Fruit fly (Drosophila melanogaster) whole organism, embryonic: ENCODE results near the gene CG43954.

Experiments
- BtbVII ChIP-seq: fragments of 200-800 bp; sonication (Bioruptor generic); optimal IDR thresholded peaks from 3 replicates; lab custom pipeline; 2017; ENCODE audit warnings: missing biosample characterization, mild to moderate bottlenecking, missing genetic modification characterization
- CG11560 ChIP-seq: fragments of 200-800 bp; sonication (Bioruptor generic); IDR thresholded peaks from 3 replicates; pipeline ENCODE4 v1.3.6; 2022; ENCODE audit warnings: missing biosample characterization, missing genetic modification characterization
- CG13424 ChIP-seq: fragments of 200-800 bp; sonication (Bioruptor generic); optimal IDR thresholded peaks from 2 replicates; lab custom pipeline; 2019; ENCODE audit warnings: missing biosample characterization, mild to moderate bottlenecking, missing genetic modification characterization, moderate library complexity
- CG13624 ChIP-seq: fragments of 200-800 bp; sonication (Bioruptor generic); optimal IDR thresholded peaks from 2 replicates; lab custom pipeline; 2016; ENCODE audit warnings: missing biosample characterization, missing genetic modification characterization
- CG17829 ChIP-seq: fragments of 200-800 bp; optimal IDR thresholded peaks from 2 replicates; lab custom pipeline; 2019; ENCODE audit warnings: missing biosample characterization, mild to moderate bottlenecking, missing genetic modification characterization, moderate library complexity
- CG17912 ChIP-seq: fragments of 200-800 bp; sonication (Bioruptor generic); optimal IDR thresholded peaks from 2 replicates; lab custom pipeline; 2018; ENCODE audit warnings: missing biosample characterization, mild to moderate bottlenecking, missing genetic modification characterization
- CG2116 ChIP-seq: fragments of 200-800 bp; sonication (Bioruptor generic); optimal IDR thresholded peaks from 3 replicates; lab custom pipeline; 2018; ENCODE audit warnings: missing biosample characterization, mild to moderate bottlenecking, missing genetic modification characterization
- CG3995 ChIP-seq: fragments of 200-800 bp; sonication (Bioruptor generic); optimal IDR thresholded peaks from 3 replicates; lab custom pipeline; 2016; ENCODE audit warnings: missing biosample characterization, missing genetic modification characterization
- CG4328 ChIP-seq: fragments of 200-800 bp; sonication (Bioruptor generic); optimal IDR thresholded peaks from 3 replicates; lab custom pipeline; 2017; ENCODE audit warnings: missing biosample characterization, missing genetic modification reagents, missing genetic modification characterization
- CG4730 ChIP-seq: fragments of 200-800 bp; sonication (Bioruptor generic); IDR thresholded peaks from 2 replicates; pipeline ENCODE4 v1.3.6; 2022; ENCODE audit warnings: missing biosample characterization, missing genetic modification characterization
- CG6254 ChIP-seq: fragments of 200-800 bp; sonication (Bioruptor generic); optimal IDR thresholded peaks from 3 replicates; lab custom pipeline; 2017; ENCODE audit warnings: mild to moderate bottlenecking, missing biosample characterization, missing genetic modification reagents, missing genetic modification characterization
- CG6791 ChIP-seq: fragments of 200-800 bp; sonication (Bioruptor generic); IDR thresholded peaks from 3 replicates; pipeline ENCODE4 v1.3.6; 2022; ENCODE audit warnings: missing biosample characterization, missing genetic modification characterization; ENCODE audit not compliant: partially characterized antibody
- CG7372 ChIP-seq: fragments of 200-800 bp; sonication (Bioruptor generic); IDR thresholded peaks from 2 replicates; pipeline ENCODE4 v1.3.6; 2022; ENCODE audit warnings: missing biosample characterization, missing genetic modification characterization
- CG7745 ChIP-seq: fragments of 200-800 bp; sonication (Bioruptor generic); optimal IDR thresholded peaks from 2 replicates; lab custom pipeline; 2018; ENCODE audit warnings: missing biosample characterization, mild to moderate bottlenecking, missing genetic modification characterization, moderate library complexity
- CG7963 ChIP-seq: fragments of 200-800 bp; sonication (Bioruptor generic); IDR thresholded peaks from 3 replicates; pipeline ENCODE4 v1.3.6; 2022; ENCODE audit warnings: missing biosample characterization, missing genetic modification characterization; ENCODE audit not compliant: partially characterized antibody
- CG8290 ChIP-seq, 3 experiments: fragments of 200-800 bp; sonication (Bioruptor generic); optimal IDR thresholded peaks; 2 replicates each; lab custom pipeline; 2016 to 2019; ENCODE audit warnings: missing biosample characterization in 3 of 3, missing genetic modification characterization in 3 of 3, mild to moderate bottlenecking in 2 of 3, moderate library complexity in 1 of 3
- CG8388 ChIP-seq: fragments of 200-800 bp; sonication (Bioruptor generic); optimal IDR thresholded peaks from 2 replicates; lab custom pipeline; 2019; ENCODE audit warnings: missing biosample characterization, mild to moderate bottlenecking, missing genetic modification characterization, moderate library complexity
- CG9797 ChIP-seq: fragments of 200-800 bp; sonication (Bioruptor generic); optimal IDR thresholded peaks from 3 replicates; lab custom pipeline; 2018; ENCODE audit warnings: missing biosample characterization, mild to moderate bottlenecking, missing genetic modification characterization
- Dad ChIP-seq: fragments of 200-800 bp; sonication (Bioruptor generic); optimal IDR thresholded peaks from 3 replicates; lab custom pipeline; 2016; ENCODE audit warnings: missing biosample characterization, missing genetic modification characterization
- Dll ChIP-seq: fragments of 200-800 bp; sonication (Bioruptor generic); IDR thresholded peaks from 4 replicates; pipeline ENCODE4 v1.3.6; 2022; ENCODE audit warnings: missing biosample characterization, missing genetic modification characterization; ENCODE audit not compliant: partially characterized antibody
- Doc3 ChIP-seq: fragments of 200-800 bp; sonication (Bioruptor generic); IDR thresholded peaks from 3 replicates; pipeline ENCODE4 v1.3.6; 2022; ENCODE audit warnings: missing biosample characterization, missing genetic modification characterization; ENCODE audit not compliant: partially characterized antibody
- Dp ChIP-seq: fragments of 200-800 bp; sonication (Bioruptor generic); optimal IDR thresholded peaks from 2 replicates; lab custom pipeline; 2018; ENCODE audit warnings: missing biosample characterization, mild to moderate bottlenecking, missing genetic modification characterization, moderate library complexity
- Fer3 ChIP-seq: fragments of 200-800 bp; sonication (Bioruptor generic); optimal IDR thresholded peaks from 2 replicates; lab custom pipeline; 2018; ENCODE audit warnings: missing biosample characterization, mild to moderate bottlenecking, missing genetic modification characterization, moderate library complexity
- HLH4C ChIP-seq: fragments of 200-800 bp; sonication (Bioruptor generic); IDR thresholded peaks from 3 replicates; pipeline ENCODE4 v1.3.6; 2022; ENCODE audit warnings: missing biosample characterization, missing genetic modification characterization; ENCODE audit not compliant: partially characterized antibody
- Meics ChIP-seq: fragments of 200-800 bp; sonication (Bioruptor generic); optimal IDR thresholded peaks from 2 replicates; lab custom pipeline; 2017; ENCODE audit warnings: missing biosample characterization, mild to moderate bottlenecking, missing genetic modification characterization
- Neu2 ChIP-seq: fragments of 200-800 bp; sonication (Bioruptor generic); optimal IDR thresholded peaks from 3 replicates; lab custom pipeline; 2016; ENCODE audit warnings: missing biosample characterization, missing genetic modification characterization, borderline replicate concordance
- Oaz ChIP-seq: fragments of 200-800 bp; sonication (Bioruptor generic); IDR thresholded peaks from 2 replicates; pipeline ENCODE4 v1.3.6; 2022; ENCODE audit warnings: missing biosample characterization, missing genetic modification characterization
- Sry-δ ChIP-seq: fragments of 200-800 bp; sonication (Bioruptor generic); optimal IDR thresholded peaks from 2 replicates; lab custom pipeline; 2016; ENCODE audit warnings: missing biosample characterization, missing genetic modification characterization
- amos ChIP-seq: fragments of 200-800 bp; sonication (Bioruptor generic); IDR thresholded peaks from 2 replicates; pipeline ENCODE4 v1.3.6; 2022; ENCODE audit warnings: missing biosample characterization, missing genetic modification characterization; ENCODE audit not compliant: partially characterized antibody
- ap ChIP-seq: fragments of 200-800 bp; sonication (Bioruptor generic); IDR thresholded peaks from 2 replicates; pipeline ENCODE4 v1.3.6; 2022; ENCODE audit warnings: missing biosample characterization, missing genetic modification characterization
- ash1 ChIP-seq: fragments of 200-800 bp; sonication (Bioruptor generic); optimal IDR thresholded peaks from 2 replicates; lab custom pipeline; 2018; ENCODE audit warnings: missing biosample characterization, mild to moderate bottlenecking, missing genetic modification characterization
- az2 ChIP-seq: fragments of 200-800 bp; sonication (Bioruptor generic); optimal IDR thresholded peaks from 3 replicates; lab custom pipeline; 2016; ENCODE audit warnings: missing biosample characterization, missing genetic modification characterization
- ci ChIP-seq: fragments of 200-800 bp; sonication (Bioruptor generic); IDR thresholded peaks from 3 replicates; pipeline ENCODE4 v1.3.6; 2022; ENCODE audit warnings: missing biosample characterization, missing genetic modification characterization
- dati ChIP-seq: fragments of 200-800 bp; sonication (Bioruptor generic); IDR thresholded peaks from 2 replicates; pipeline ENCODE4 v1.3.6; 2022; ENCODE audit warnings: missing biosample characterization, missing genetic modification characterization
- eve ChIP-seq, 2 experiments: fragments of >200 bp; optimal IDR thresholded peaks; 2 replicates each; lab custom pipeline; 2017; ENCODE audit warnings: missing biosample characterization in 2 of 2, missing genetic modification characterization in 2 of 2
- klu ChIP-seq: fragments of 200-800 bp; sonication (Bioruptor generic); IDR thresholded peaks from 2 replicates; pipeline ENCODE4 v1.3.6; 2022; ENCODE audit warnings: missing biosample characterization, missing genetic modification characterization
- luna ChIP-seq: fragments of 200-800 bp; sonication (Bioruptor generic); optimal IDR thresholded peaks from 2 replicates; lab custom pipeline; 2016; ENCODE audit warnings: missing biosample characterization, missing genetic modification characterization
- pzg ChIP-seq: fragments of 200-800 bp; sonication (Bioruptor generic); optimal IDR thresholded peaks from 3 replicates; lab custom pipeline; 2018; ENCODE audit warnings: missing biosample characterization, mild to moderate bottlenecking, missing genetic modification characterization, moderate library complexity
- rib ChIP-seq: fragments of 200-800 bp; sonication (Bioruptor generic); IDR thresholded peaks from 2 replicates; pipeline ENCODE4 v1.3.6; 2022; ENCODE audit warnings: missing biosample characterization, missing genetic modification characterization
- sd ChIP-seq: fragments of 200-800 bp; sonication (Bioruptor generic); optimal IDR thresholded peaks from 3 replicates; lab custom pipeline; 2018; ENCODE audit warnings: missing biosample characterization, mild to moderate bottlenecking, missing genetic modification characterization, moderate library complexity
- shn ChIP-seq: fragments of 200-800 bp; sonication (Bioruptor generic); optimal IDR thresholded peaks from 3 replicates; lab custom pipeline; 2016; ENCODE audit warnings: missing biosample characterization, missing genetic modification characterization
- slp2 ChIP-seq: fragments of 200-800 bp; sonication (Bioruptor generic); optimal IDR thresholded peaks from 2 replicates; lab custom pipeline; 2016; ENCODE audit warnings: missing biosample characterization, missing genetic modification characterization
- stwl ChIP-seq: fragments of 200-800 bp; sonication (Bioruptor generic); optimal IDR thresholded peaks from 3 replicates; lab custom pipeline; 2018; ENCODE audit warnings: missing biosample characterization, mild to moderate bottlenecking, missing genetic modification characterization, moderate library complexity
- tgo ChIP-seq: fragments of 200-800 bp; sonication (Bioruptor generic); IDR thresholded peaks from 3 replicates; pipeline ENCODE4 v1.3.6; 2022; ENCODE audit warnings: missing biosample characterization, missing genetic modification characterization
- trem ChIP-seq: fragments of 200-800 bp; optimal IDR thresholded peaks from 3 replicates; lab custom pipeline; 2019; ENCODE audit warnings: missing biosample characterization, mild to moderate bottlenecking, missing genetic modification characterization, moderate library complexity
- ttk ChIP-seq: fragments of 200-800 bp; sonication (Bioruptor generic); IDR thresholded peaks from 2 replicates; pipeline ENCODE4 v2.1.2; 2022; ENCODE audit warnings: missing biosample characterization, missing genetic modification characterization
- unc-4 ChIP-seq: fragments of 200-800 bp; sonication (Bioruptor generic); IDR thresholded peaks from 2 replicates; pipeline ENCODE4 v1.3.6; 2022; ENCODE audit warnings: missing biosample characterization, missing genetic modification characterization; ENCODE audit not compliant: partially characterized antibody
- z ChIP-seq: fragments of 200-800 bp; sonication (Bioruptor generic); IDR thresholded peaks from 3 replicates; pipeline ENCODE4 v1.3.6; 2022; ENCODE audit warnings: missing biosample characterization, missing genetic modification characterization

Gene CG43954

dm6 chr3L:16713446-16714192 is 2.1 kb upstream of the CG43954 start:
- no peak for TF ChIP-seq shn (GFP tag; lab: Kevin White, UChicago)
- peak; percentile 76 for TF ChIP-seq Dp (GFP tag; lab: Kevin White, UChicago)
- TF ChIP-seq stwl (tag; lab: Kevin White, UChicago) = peak; percentile 31
- peak; percentile 63; the same call in 3 of the 4 replicates for TF ChIP-seq Dll (GFP tag; lab: Robert Waterston, UW)
- TF ChIP-seq CG6791 (GFP tag; lab: Robert Waterston, UW) = peak; percentile 61; the same call in 1 of the 3 replicates
- no peak for TF ChIP-seq eve (GFP tag; optimal IDR thresholded peaks at IDR 0.05; lab: Kevin White, UChicago)
- no peak for TF ChIP-seq CG17912 (GFP tag; lab: Kevin White, UChicago)
- TF ChIP-seq Meics = peak; percentile 15
- peak; percentile 64 for TF ChIP-seq CG6254 (GFP tag; lab: Kevin White, UChicago)
- TF ChIP-seq CG2116 (GFP tag; lab: Kevin White, UChicago) = peak; percentile 65
- no peak for TF ChIP-seq Dad (GFP tag; lab: Kevin White, UChicago)
- no peak for TF ChIP-seq CG13424 (tag; lab: Kevin White, UChicago)
- TF ChIP-seq Doc3 (GFP tag; lab: Robert Waterston, UW) = peak; percentile 59; the same call in 1 of the 3 replicates
- no peak for TF ChIP-seq CG9797 (GFP tag; lab: Kevin White, UChicago)
- TF ChIP-seq z (GFP tag; lab: Robert Waterston, UW) = no peak
- TF ChIP-seq CG7963 (GFP tag; lab: Robert Waterston, UW) = peak; percentile 60; the same call in 2 of the 3 replicates
- peak; percentile 19 for TF ChIP-seq pzg (GFP tag; lab: Kevin White, UChicago)
- no peak for TF ChIP-seq tgo (GFP tag; lab: Robert Waterston, UW)
- TF ChIP-seq ap (GFP tag; lab: Robert Waterston, UW) = no peak
- peak; percentile 93 for TF ChIP-seq CG11560
- peak; percentile 49; the same call in 1 of the 3 replicates for TF ChIP-seq ci (GFP tag; lab: Robert Waterston, UW)
- TF ChIP-seq CG8290 (GFP tag; optimal IDR thresholded peaks at IDR 0.05; lab: Kevin White, UChicago) = peak; percentile 28
- peak in 1 of 2 experiments; percentile 29 for TF ChIP-seq CG8290 (tag; optimal IDR thresholded peaks at IDR 0.05; lab: Kevin White, UChicago)
- peak; percentile 5 for TF ChIP-seq BtbVII (GFP tag; lab: Kevin White, UChicago)
- no peak for TF ChIP-seq CG17829
- TF ChIP-seq Neu2 = no peak
- no peak for TF ChIP-seq rib (GFP tag; lab: Robert Waterston, UW)
- TF ChIP-seq Sry-δ (GFP tag; lab: Kevin White, UChicago) = peak; percentile 16
- no peak for TF ChIP-seq slp2 (GFP tag; lab: Kevin White, UChicago)
- peak; percentile 81 for TF ChIP-seq HLH4C (GFP tag; lab: Robert Waterston, UW)
- TF ChIP-seq ash1 (GFP tag; lab: Kevin White, UChicago) = no peak
- TF ChIP-seq CG4328 (GFP tag; lab: Kevin White, UChicago) = peak; percentile 4
- no peak for TF ChIP-seq CG7372 (GFP tag; lab: Robert Waterston, UW)
- TF ChIP-seq dati = no peak
- TF ChIP-seq CG7745 (tag; lab: Kevin White, UChicago) = no peak
- TF ChIP-seq Oaz (GFP tag; lab: Robert Waterston, UW) = no peak
- no peak for TF ChIP-seq CG13624 (GFP tag; lab: Kevin White, UChicago)
- TF ChIP-seq CG8388 (GFP tag; lab: Kevin White, UChicago) = no peak
- peak; percentile 35 for TF ChIP-seq CG3995 (GFP tag; lab: Kevin White, UChicago)
- no peak for TF ChIP-seq az2
- TF ChIP-seq ttk (GFP tag; lab: Robert Waterston, UW) = no peak
- no peak for TF ChIP-seq CG4730 (GFP tag; lab: Robert Waterston, UW)
- TF ChIP-seq klu (GFP tag; lab: Robert Waterston, UW) = no peak
- peak; percentile 55 for TF ChIP-seq amos
- peak; percentile 1 for TF ChIP-seq luna
- peak; percentile 95 for TF ChIP-seq sd (tag; lab: Kevin White, UChicago)
- peak; percentile 47; the same call in 1 of the 2 replicates for TF ChIP-seq unc-4 (GFP tag; lab: Robert Waterston, UW)
- no peak for TF ChIP-seq Fer3
- TF ChIP-seq trem (tag; lab: Kevin White, UChicago) = peak; percentile 14
